Worm (Caenorhabditis elegans): ENCODE data around the gene Y7A5A.9.
A peak's percentile ranks its signal among the peaks of the same experiment; 100 is the strongest.

Y7A5A.9 gene

DNA sequence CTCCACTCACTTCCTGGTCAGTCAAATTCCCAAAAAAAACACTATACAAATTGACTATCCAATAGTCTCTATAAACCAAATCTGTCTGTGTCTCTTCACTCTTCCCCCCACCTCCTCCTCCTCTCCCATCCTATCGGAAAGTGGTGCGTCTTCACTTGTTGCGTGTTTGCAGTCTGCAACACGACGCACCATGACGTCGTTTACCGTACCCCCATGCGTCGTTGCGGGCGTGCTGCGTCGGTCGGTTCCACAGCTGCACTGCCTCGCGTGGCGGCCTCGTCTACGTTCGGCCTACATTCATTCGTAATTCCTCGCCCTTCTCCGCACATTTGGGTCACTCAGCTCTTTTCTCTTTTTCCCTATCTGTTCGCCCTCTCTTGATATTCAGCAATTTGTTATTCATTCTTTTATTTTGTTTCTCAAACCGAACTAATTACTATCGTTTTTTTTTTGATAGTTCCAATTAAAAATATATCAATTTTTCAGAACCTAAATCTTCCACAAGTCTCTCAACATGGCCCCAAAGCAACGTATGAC is 14.2 kb downstream of the Y7A5A.9 start, which contains the start of gene serp-1.1:
Gene serp-1.1 (plus strand): TSS at position 487 of the 537 bp plus-strand sequence.
- no peak for TF ChIP-seq ceh-62 (tag; optimal IDR thresholded peaks at IDR 0.05)
- peak; percentile 100 for TF ChIP-seq dve-1 (tag; optimal IDR thresholded peaks at IDR 0.05; ENCODE audit: insufficient read depth)
- peak; percentile 91 for TF ChIP-seq pqm-1 (tag; optimal IDR thresholded peaks at IDR 0.05)
- no peak for TF ChIP-seq F49E8.2 (tag; optimal IDR thresholded peaks at IDR 0.05; ENCODE audit: borderline replicate concordance)
- TF ChIP-seq lin-29 (GFP tag; IDR thresholded peaks at IDR 0.05), result peak; percentile 95
- TF ChIP-seq mes-2 (tag; optimal IDR thresholded peaks at IDR 0.05; ENCODE audit: poor library complexity, severe bottlenecking), result peak; percentile 97
- TF ChIP-seq F37D6.2 (tag; optimal IDR thresholded peaks at IDR 0.05), result peak; percentile 96
- no peak for TF ChIP-seq ztf-11 (tag; optimal IDR thresholded peaks at IDR 0.05)
- peak; percentile 99 for TF ChIP-seq tra-1 (GFP tag; IDR thresholded peaks at IDR 0.05)
- peak; percentile 98 for TF ChIP-seq nhr-102 (tag; optimal IDR thresholded peaks at IDR 0.05)
- peak; percentile 92 for TF ChIP-seq D1046.2 (GFP tag; IDR thresholded peaks at IDR 0.05)
- TF ChIP-seq zip-2 (tag; optimal IDR thresholded peaks at IDR 0.05), result peak; percentile 85
- TF ChIP-seq T20F7.1 (GFP tag; optimal IDR thresholded peaks at IDR 0.05), result peak; percentile 95
- peak; percentile 99 for TF ChIP-seq lin-13 (GFP tag; optimal IDR thresholded peaks at IDR 0.05)
- TF ChIP-seq lin-38 (GFP tag; IDR thresholded peaks at IDR 0.05), result peak; percentile 93
- TF ChIP-seq hlh-30 (tag; optimal IDR thresholded peaks at IDR 0.05; ENCODE audit: insufficient read depth), result peak; percentile 96
- peak; percentile 98 for TF ChIP-seq nhr-28 (tag; optimal IDR thresholded peaks at IDR 0.05)
- TF ChIP-seq daf-16 (GFP tag; optimal IDR thresholded peaks at IDR 0.05), result peak; percentile 94
- TF ChIP-seq daf-16 (tag; optimal IDR thresholded peaks at IDR 0.05), result peak; percentile 80
- peak; percentile 99 for TF ChIP-seq pha-4 (GFP tag; IDR thresholded peaks at IDR 0.05)
- TF ChIP-seq pha-4 (tag; optimal IDR thresholded peaks at IDR 0.05), result peak; percentile 51
- TF ChIP-seq arid-1 (GFP tag; conservative IDR thresholded peaks at IDR 0.05), result peak; percentile 96
- TF ChIP-seq nhr-48 (tag; optimal IDR thresholded peaks at IDR 0.05), result peak; percentile 98
- TF ChIP-seq madf-9 (GFP tag; conservative IDR thresholded peaks at IDR 0.05), result peak; percentile 97
- TF ChIP-seq dmd-9 (GFP tag; IDR thresholded peaks at IDR 0.05), result peak; percentile 92
- TF ChIP-seq mep-1 (tag; optimal IDR thresholded peaks at IDR 0.05), result peak; percentile 99
- peak; percentile 100 for TF ChIP-seq aha-1 (tag)
- TF ChIP-seq mxl-3 (GFP tag; optimal IDR thresholded peaks at IDR 0.05), result peak; percentile 100
- peak; percentile 80 for TF ChIP-seq lin-39 (tag; optimal IDR thresholded peaks at IDR 0.05)
- TF ChIP-seq R02D3.7 (tag; optimal IDR thresholded peaks at IDR 0.05), result no peak
- TF ChIP-seq hlh-11 (tag; optimal IDR thresholded peaks at IDR 0.05), result peak; percentile 100
- TF ChIP-seq Y105C5A.15 (GFP tag; IDR thresholded peaks at IDR 0.05), result 0 out of 2 replicates have a peak, but pooled peaks have one; percentile 55
- TF ChIP-seq zfp-3 (GFP tag; conservative IDR thresholded peaks at IDR 0.05), result peak; percentile 96
- peak; percentile 97 for TF ChIP-seq duxl-1 (tag; optimal IDR thresholded peaks at IDR 0.05; ENCODE audit: poor library complexity)
- TF ChIP-seq skn-1 (tag; optimal IDR thresholded peaks at IDR 0.05), result no peak
- TF ChIP-seq hmg-1.1 (GFP tag; IDR thresholded peaks at IDR 0.05), result peak; percentile 99
- TF ChIP-seq ceh-20 (GFP tag; IDR thresholded peaks at IDR 0.05), result peak; percentile 99
- peak; percentile 77 for TF ChIP-seq lim-7 (GFP tag; IDR thresholded peaks at IDR 0.05)
- TF ChIP-seq ctbp-1 (GFP tag; IDR thresholded peaks at IDR 0.05), result peak; percentile 98
- TF ChIP-seq ceh-44 (GFP tag; IDR thresholded peaks at IDR 0.05), result peak; percentile 25; the same call in 1 of the 2 replicates
- peak; percentile 98 for TF ChIP-seq nhr-77 (tag; optimal IDR thresholded peaks at IDR 0.05)
- peak; percentile 90; the same call in 1 of the 2 replicates for TF ChIP-seq daf-8 (GFP tag; IDR thresholded peaks at IDR 0.05)
- peak; percentile 91 for TF ChIP-seq php-3 (GFP tag; IDR thresholded peaks at IDR 0.05)
- TF ChIP-seq ztf-7 (tag; optimal IDR thresholded peaks at IDR 0.05), result peak; percentile 94
- peak; percentile 100 for TF ChIP-seq dmd-6 (GFP tag; IDR thresholded peaks at IDR 0.05)
- TF ChIP-seq nhr-41 (GFP tag; IDR thresholded peaks at IDR 0.05), result peak; percentile 99
- TF ChIP-seq ces-1 (GFP tag; optimal IDR thresholded peaks at IDR 0.05), result peak; percentile 32
- TF ChIP-seq rbr-2 (tag; optimal IDR thresholded peaks at IDR 0.05), result peak; percentile 98
- TF ChIP-seq egl-27 (tag; optimal IDR thresholded peaks at IDR 0.05), result peak; percentile 85
- peak; percentile 85 for TF ChIP-seq Y5F2A.4 (GFP tag; optimal IDR thresholded peaks at IDR 0.05)
- TF ChIP-seq sdz-12 (GFP tag; optimal IDR thresholded peaks at IDR 0.05), result peak; percentile 20

Data from whole organism, L4 larva.